Fruit fly (Drosophila melanogaster): Measurements from ENCODE around the gene Mst36Fa.
A peak's percentile ranks its signal among the peaks of the same experiment; 100 is the strongest.

Gene Mst36Fa

dm6 chr2L:18705617-18706046 is 28.8 kb upstream of the Mst36Fa start, which contains the start of gene Jwa (continued):
- TF ChIP-seq nom (GFP tag; optimal IDR thresholded peaks at IDR 0.05) (peak; percentile 38), HLHmδ (GFP tag; optimal IDR thresholded peaks at IDR 0.05) (no peak), tap (tag; optimal IDR thresholded peaks at IDR 0.05) (peak; percentile 39), kah (GFP tag; optimal IDR thresholded peaks at IDR 0.05) (no peak), org-1 (GFP tag; optimal IDR thresholded peaks at IDR 0.05) (peak; percentile 87), hbn (GFP tag; IDR thresholded peaks at IDR 0.05; ENCODE audit: partially characterized antibody) (peak; percentile 100), HmgD (GFP tag; optimal IDR thresholded peaks at IDR 0.05) (peak; percentile 86), Bteb2 (GFP tag; optimal IDR thresholded peaks at IDR 0.05) (peak; percentile 94), cg (GFP tag; optimal IDR thresholded peaks at IDR 0.05) (no peak), CG14050 (GFP tag; IDR thresholded peaks at IDR 0.05) (peak; percentile 90), CG7357 (GFP tag; IDR thresholded peaks at IDR 0.05) (peak; percentile 81), ab (GFP tag; optimal IDR thresholded peaks at IDR 0.05) (peak; percentile 80), emc (GFP tag; optimal IDR thresholded peaks at IDR 0.05) (peak; percentile 62), slou (GFP tag; optimal IDR thresholded peaks at IDR 0.05) (peak; percentile 93), nerfin-2 (GFP tag; IDR thresholded peaks at IDR 0.05; ENCODE audit: partially characterized antibody) (peak; percentile 95), Fer3 (tag; optimal IDR thresholded peaks at IDR 0.05) (peak; percentile 80), CG1233 (GFP tag; optimal IDR thresholded peaks at IDR 0.05) (peak; percentile 62), fd96Cb (tag; optimal IDR thresholded peaks at IDR 0.05) (peak; percentile 87), slp2 (GFP tag; optimal IDR thresholded peaks at IDR 0.05) (peak; percentile 92), Dip3 (GFP tag; optimal IDR thresholded peaks at IDR 0.05) (peak; percentile 94), vvl (GFP tag; IDR thresholded peaks at IDR 0.05) (peak; percentile 93), CG3838 (GFP tag; optimal IDR thresholded peaks at IDR 0.05) (peak; percentile 84), CG7786 (GFP tag; optimal IDR thresholded peaks at IDR 0.05) (peak; percentile 94), CG10209 (GFP tag; optimal IDR thresholded peaks at IDR 0.05) (peak; percentile 95), CG6654 (GFP tag; optimal IDR thresholded peaks at IDR 0.05) (peak; percentile 37), Side (GFP tag; optimal IDR thresholded peaks at IDR 0.05) (peak; percentile 91), CG3847 (GFP tag; IDR thresholded peaks at IDR 0.05) (peak; percentile 96), gem (tag; optimal IDR thresholded peaks at IDR 0.05) (peak; percentile 98), Hey (tag; optimal IDR thresholded peaks at IDR 0.05) (peak; percentile 65), CG10274 (GFP tag; optimal IDR thresholded peaks at IDR 0.05) (peak; percentile 20), CG11696 (GFP tag; IDR thresholded peaks at IDR 0.05) (no peak), al (GFP tag; IDR thresholded peaks at IDR 0.05) (peak; percentile 96), sob (GFP tag; IDR thresholded peaks at IDR 0.05) (peak; percentile 95), CG1832 (GFP tag; optimal IDR thresholded peaks at IDR 0.05) (no peak), trh (GFP tag; optimal IDR thresholded peaks at IDR 0.05) (peak; percentile 76), CG6791 (GFP tag; IDR thresholded peaks at IDR 0.05; ENCODE audit: partially characterized antibody) (peak; percentile 97), CG10979 (tag; optimal IDR thresholded peaks at IDR 0.05) (peak; percentile 88), Lim3 (GFP tag; IDR thresholded peaks at IDR 0.05) (peak; percentile 65), Doc2 (GFP tag; IDR thresholded peaks at IDR 0.05) (peak; percentile 51; the same call in 1 of the 2 replicates), CG8765 (GFP tag; IDR thresholded peaks at IDR 0.05) (peak; percentile 92), Six4 (GFP tag; optimal IDR thresholded peaks at IDR 0.05) (peak; percentile 89), tx (GFP tag; optimal IDR thresholded peaks at IDR 0.05) (peak; percentile 95), CG12219 (GFP tag; optimal IDR thresholded peaks at IDR 0.05) (peak; percentile 86), h (optimal IDR thresholded peaks at IDR 0.05) (no peak), Gsc (GFP tag; IDR thresholded peaks at IDR 0.05) (peak; percentile 72), CG9609 (GFP tag; optimal IDR thresholded peaks at IDR 0.05) (peak; percentile 95), CG30403 (GFP tag; optimal IDR thresholded peaks at IDR 0.05) (peak; percentile 97), CG3281 (GFP tag; optimal IDR thresholded peaks at IDR 0.05) (peak; percentile 75), CG13287 (GFP tag; IDR thresholded peaks at IDR 0.05; ENCODE audit: partially characterized antibody) (peak; percentile 100), CG10565 (GFP tag; optimal IDR thresholded peaks at IDR 0.05) (peak; percentile 52), Ptx1 (GFP tag; IDR thresholded peaks at IDR 0.05) (peak; percentile 94), NC2β (GFP tag; optimal IDR thresholded peaks at IDR 0.05) (peak; percentile 96)

Data from whole organism, embryonic.